Fruit fly (Drosophila melanogaster) ovary, adult (tissue): Measurements from ENCODE around the gene CG17687.

ENCODE experiments used
- CG17801 ChIP-seq: fragments of 200-800 bp; optimal IDR thresholded peaks from 2 replicates; lab custom pipeline; 2019; ENCODE audit warnings: missing biosample characterization, mild to moderate bottlenecking, missing genetic modification characterization, moderate library complexity; ENCODE audit not compliant: partially characterized antibody

The CG17687 gene

DNA sequence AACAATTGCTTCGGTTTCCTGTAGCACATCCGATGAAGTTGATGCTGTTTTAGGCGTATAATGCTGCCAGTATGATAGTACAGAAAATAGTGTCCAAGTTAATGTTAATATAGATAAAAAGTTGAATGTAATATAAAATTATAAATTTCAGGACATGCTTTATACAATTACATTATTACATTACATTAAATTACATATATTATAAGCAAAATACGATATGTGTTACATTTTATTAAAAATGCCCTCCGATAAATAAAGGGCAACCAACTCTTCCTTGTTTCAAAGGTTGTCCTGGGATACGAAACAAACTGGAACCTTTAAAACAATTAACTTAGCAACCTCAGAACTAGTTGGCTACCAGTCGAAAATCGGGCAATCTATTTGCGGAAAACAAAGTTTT, at the start of gene CG17687:
Gene CG17687 (plus strand): TSS at position 301 of the 400 bp plus-strand sequence.
- TF ChIP-seq CG17801 (GFP tag; lab: Kevin White, UChicago) = no peak

- TF ChIP-seq CG17801 (GFP tag; lab: Kevin White, UChicago) = no peak
These were observed 48.8 kb upstream of the CG17687 start, which contains the start of gene CG43147 for dm6 chr3L:13300052-13300451. CG43147 (minus strand) TSS chr3L:13300152.

- TF ChIP-seq CG17801 (GFP tag; lab: Kevin White, UChicago) = no peak
These were observed 47.5 kb upstream of the CG17687 start, which contains the start of gene SP for dm6 chr3L:13301335-13301734. SP (plus strand) TSS chr3L:13301635.

dm6 chr3L:13301787-13302186, 47.0 kb upstream of the CG17687 start:
- no peak for TF ChIP-seq CG17801 (GFP tag; lab: Kevin White, UChicago)

DNA sequence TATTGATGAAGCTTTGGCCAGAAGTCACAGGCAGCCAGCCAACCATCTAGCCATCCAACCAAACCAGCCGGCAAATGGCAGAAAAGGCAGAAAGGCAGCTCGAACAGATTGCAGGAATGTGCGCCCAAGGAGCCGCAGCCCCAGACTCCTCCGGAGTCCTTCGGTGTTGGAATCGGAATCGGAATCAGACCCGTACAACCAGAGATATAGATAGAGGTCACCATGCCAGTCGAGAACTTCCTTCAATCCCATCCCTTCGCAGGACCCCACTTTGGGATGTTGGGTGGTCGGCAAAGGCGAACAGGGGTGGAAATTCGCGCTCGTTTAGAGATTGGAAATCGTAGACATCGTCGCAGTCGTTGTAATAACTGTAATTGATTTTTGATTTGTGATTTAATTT, 36.6 kb upstream of the CG17687 start:
- TF ChIP-seq CG17801 (GFP tag; lab: Kevin White, UChicago) = no peak

- TF ChIP-seq CG17801 (GFP tag; lab: Kevin White, UChicago) = no peak
These were observed 20.0 kb upstream of the CG17687 start, which contains the start of gene CG14113 for dm6 chr3L:13328835-13329234. CG14113 (plus strand) TSS chr3L:13329135.

dm6 chr3L:13356084-13356693, 7.4 kb downstream of the CG17687 start, which contains the start of gene Nplp2:
Nplp2 (plus strand) TSS chr3L:13356376.
- no peak for TF ChIP-seq CG17801 (GFP tag; lab: Kevin White, UChicago)

- no peak for TF ChIP-seq CG17801 (GFP tag; lab: Kevin White, UChicago)
These were observed 28.8 kb downstream of the CG17687 start, which contains the start of gene CG14111 for dm6 chr3L:13377657-13378056. CG14111 (plus strand) TSS chr3L:13377957.

DNA sequence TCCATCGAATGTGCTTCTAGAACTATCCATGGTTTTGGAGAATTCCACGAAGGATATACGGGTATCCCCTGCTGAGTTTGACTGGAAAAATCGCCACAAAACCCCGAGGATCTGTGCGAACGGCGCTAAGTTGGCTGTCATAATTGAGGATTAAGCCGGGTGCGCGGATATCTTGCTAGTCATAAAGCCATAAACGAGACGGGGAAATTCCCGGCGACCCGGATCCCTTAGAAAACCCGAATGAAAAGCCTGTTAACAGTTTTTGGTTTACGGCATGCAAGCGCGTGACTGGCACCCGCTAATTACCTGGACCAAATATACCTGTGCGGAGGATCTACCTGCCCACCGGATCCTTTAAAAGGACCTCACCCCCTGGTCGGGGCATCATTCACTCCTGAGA, 29.4 kb downstream of the CG17687 start, which contains the start of gene SNCF:
Gene SNCF (plus strand): TSS at position 382 of the 400 bp plus-strand sequence.
- no peak for TF ChIP-seq CG17801 (GFP tag; lab: Kevin White, UChicago)

- TF ChIP-seq CG17801 (GFP tag; lab: Kevin White, UChicago) = no peak
These were observed 32.3 kb downstream of the CG17687 start, which contains the start of gene CG14107 for dm6 chr3L:13381160-13381559. CG14107 (minus strand) TSS chr3L:13381346.

- TF ChIP-seq CG17801 (GFP tag; lab: Kevin White, UChicago) = no peak
These were observed 33.4 kb downstream of the CG17687 start, which contains the start of gene ImpL1 for dm6 chr3L:13382061-13382815. ImpL1 (plus strand) TSS chr3L:13382765.

dm6 chr3L:13384489-13384888, 35.7 kb downstream of the CG17687 start, which contains the start of gene CG14110:
CG14110 (plus strand) TSS chr3L:13384789.
- TF ChIP-seq CG17801 (GFP tag; lab: Kevin White, UChicago) = no peak

DNA sequence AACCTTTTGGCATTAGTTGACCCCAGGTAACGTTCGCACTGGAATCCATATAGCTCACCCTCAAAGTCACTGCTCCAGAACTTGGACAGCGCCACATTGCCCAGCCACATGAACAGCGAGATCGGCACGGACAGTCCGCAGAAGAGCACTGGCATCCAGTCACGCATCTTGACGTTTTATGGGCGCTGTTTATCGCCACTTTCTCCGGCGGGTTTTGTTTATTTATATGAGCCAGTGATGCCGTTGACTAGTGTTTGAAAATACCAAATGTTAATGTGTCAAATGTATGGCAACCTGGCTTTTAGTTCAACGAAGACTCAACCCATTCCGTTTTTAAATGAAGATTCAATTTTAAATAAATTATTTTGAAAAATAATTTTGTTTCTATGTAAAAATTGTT, 38.8 kb downstream of the CG17687 start, which contains the start of gene CG10171:
Gene CG10171 (minus strand): TSS at position 300 of the 400 bp plus-strand sequence.
- no peak for TF ChIP-seq CG17801 (GFP tag; lab: Kevin White, UChicago)

- TF ChIP-seq CG17801 (GFP tag; lab: Kevin White, UChicago) = no peak
These were observed 41.0 kb downstream of the CG17687 start, which contains the start of gene Poc1 for dm6 chr3L:13389834-13390233. Poc1 (minus strand) TSS chr3L:13390006.

DNA sequence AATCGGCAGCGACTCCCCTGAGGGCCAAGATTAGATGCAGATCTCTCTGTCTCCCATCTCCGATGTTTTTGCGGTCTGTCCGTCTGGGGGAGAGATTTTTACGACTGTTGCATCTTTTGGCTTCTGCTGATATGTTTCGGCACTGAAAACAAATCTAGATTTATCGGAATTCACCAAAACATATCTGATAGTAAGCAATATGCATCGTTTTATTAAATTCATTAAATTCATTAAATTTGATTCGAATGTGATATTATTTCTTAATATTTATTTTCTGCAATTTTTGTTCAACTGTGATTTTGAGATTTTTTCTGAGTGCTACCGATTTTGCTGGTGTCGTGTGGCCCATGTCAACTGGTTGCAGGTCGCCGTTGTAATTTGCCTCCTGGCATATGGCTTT, 44.7 kb downstream of the CG17687 start:
- TF ChIP-seq CG17801 (GFP tag; lab: Kevin White, UChicago) = no peak
